Worm (Caenorhabditis elegans) whole organism, L3 larva: ENCODE data around the gene faah-2.

Experiments
- R02D3.7 ChIP-seq: fragments of 150-350 bp; optimal IDR thresholded peaks from 2 replicates; lab custom pipeline; 2014; ENCODE audit warnings: missing biosample characterization, missing genetic modification characterization
- ama-1 ChIP-seq: fragments of 150-350 bp; optimal IDR thresholded peaks from 2 replicates; lab custom pipeline; 2018
- egl-27 ChIP-seq: sonication (generic microtip); optimal IDR thresholded peaks from 4 replicates; lab custom pipeline; 2017; ENCODE audit warnings: missing biosample characterization, missing genetic modification reagents, missing genetic modification characterization
- elt-3 ChIP-seq, 3 experiments: fragments of 150-350 bp in 1 of 3; sonication (generic microtip) in 2 of 3; optimal IDR thresholded peaks; 2 replicates in 2 of 3; 4 replicates in 1 of 3; lab custom pipeline; 2014 to 2017; ENCODE audit warnings: missing biosample characterization in 3 of 3, missing genetic modification characterization in 3 of 3
- fkh-10 ChIP-seq: sonication (generic microtip); optimal IDR thresholded peaks from 2 replicates; lab custom pipeline; 2017; ENCODE audit warnings: missing biosample characterization, missing genetic modification reagents, missing genetic modification characterization
- fos-1 ChIP-seq: fragments of 150-350 bp; optimal IDR thresholded peaks from 2 replicates; lab custom pipeline; 2014; ENCODE audit warnings: missing biosample characterization, missing genetic modification characterization
- nhr-237 ChIP-seq: fragments of 150-350 bp; optimal IDR thresholded peaks from 2 replicates; lab custom pipeline; 2014; ENCODE audit warnings: missing biosample characterization, missing genetic modification characterization
- nhr-25 ChIP-seq: sonication (generic microtip); optimal IDR thresholded peaks from 2 replicates; lab custom pipeline; 2017; ENCODE audit warnings: missing biosample characterization, missing genetic modification characterization
- nhr-76 ChIP-seq: fragments of 150-350 bp; sonication (generic microtip); optimal IDR thresholded peaks from 5 replicates; lab custom pipeline; 2014; ENCODE audit warnings: missing biosample characterization, missing genetic modification characterization
- pha-4 ChIP-seq: fragments of 150-350 bp; optimal IDR thresholded peaks from 2 replicates; lab custom pipeline; 2014; ENCODE audit warnings: missing biosample characterization, missing genetic modification reagents, missing genetic modification characterization
- sea-2 ChIP-seq: fragments of 150-350 bp; sonication (generic microtip); optimal IDR thresholded peaks from 4 replicates; lab custom pipeline; 2014; ENCODE audit warnings: missing biosample characterization, missing genetic modification reagents, missing genetic modification characterization
- snpc-4 ChIP-seq: fragments of 150-350 bp; optimal IDR thresholded peaks from 2 replicates; lab custom pipeline; 2014; ENCODE audit warnings: missing biosample characterization, missing genetic modification characterization
- unc-62 ChIP-seq: fragments of 150-350 bp; sonication (generic microtip); optimal IDR thresholded peaks from 4 replicates; lab custom pipeline; 2014; ENCODE audit warnings: missing biosample characterization, missing genetic modification reagents, missing genetic modification characterization
- ztf-11 ChIP-seq: fragments of 150-350 bp; optimal IDR thresholded peaks from 2 replicates; lab custom pipeline; 2014; ENCODE audit warnings: missing biosample characterization, missing genetic modification characterization

- TF ChIP-seq nhr-25 (no peak), R02D3.7 (tag; lab: Kevin White, UChicago) (no peak), snpc-4 (no peak), ztf-11 (tag; lab: Kevin White, UChicago) (no peak), egl-27 (tag; lab: Kevin White, UChicago) (no peak), ama-1 (lab: Kevin White, UChicago) (no peak), nhr-76 (tag; lab: Kevin White, UChicago) (no peak), sea-2 (no peak), fkh-10 (no peak), pha-4 (tag; lab: Kevin White, UChicago) (no peak), nhr-237 (tag; lab: Kevin White, UChicago) (no peak), unc-62 (GFP tag; lab: Kevin White, UChicago) (no peak), elt-3 (tag; optimal IDR thresholded peaks at IDR 0.05; lab: Kevin White, UChicago) (no peak), fos-1 (tag; lab: Kevin White, UChicago) (no peak)
These were observed 13.7 kb downstream of the faah-2 start, which contains the start of gene B0218.7 for ce11 chrIV:8165950-8166349.
